Fruit fly (Drosophila melanogaster) whole organism, embryonic: ENCODE results near the gene CG45079.

ENCODE experiments used
- Awh ChIP-seq: fragments of 200-800 bp; sonication (Bioruptor generic); IDR thresholded peaks from 2 replicates; pipeline ENCODE4, ENCODE4 v1.3.6; 2022; ENCODE audit warnings: missing biosample characterization, missing genetic modification characterization
- Bgb ChIP-seq: fragments of 200-800 bp; sonication (Bioruptor generic); IDR thresholded peaks from 2 replicates; pipeline ENCODE4 v1.3.6; 2022; ENCODE audit warnings: missing biosample characterization, missing genetic modification characterization; ENCODE audit not compliant: partially characterized antibody
- CG10462 ChIP-seq: fragments of 200-800 bp; sonication (Bioruptor generic); optimal IDR thresholded peaks from 2 replicates; lab custom pipeline; 2016; ENCODE audit warnings: missing biosample characterization, missing genetic modification characterization
- CG11398 ChIP-seq: fragments of 200-800 bp; sonication (Bioruptor generic); optimal IDR thresholded peaks from 2 replicates; lab custom pipeline; 2016; ENCODE audit warnings: missing biosample characterization, missing genetic modification characterization
- CG11560 ChIP-seq: fragments of 200-800 bp; sonication (Bioruptor generic); IDR thresholded peaks from 3 replicates; pipeline ENCODE4 v1.3.6; 2022; ENCODE audit warnings: missing biosample characterization, missing genetic modification characterization
- CG14014 ChIP-seq: fragments of 200-800 bp; sonication (Bioruptor generic); IDR thresholded peaks from 2 replicates; pipeline ENCODE4 v1.3.6; 2022; ENCODE audit warnings: missing biosample characterization, missing genetic modification characterization
- CG15073 ChIP-seq: fragments of 200-800 bp; sonication (Bioruptor generic); optimal IDR thresholded peaks from 2 replicates; lab custom pipeline; 2016; ENCODE audit warnings: missing biosample characterization, missing genetic modification characterization
- CG16779 ChIP-seq: fragments of 200-800 bp; sonication (Bioruptor generic); IDR thresholded peaks from 2 replicates; pipeline ENCODE4 v1.3.6; 2022; ENCODE audit warnings: missing biosample characterization, missing genetic modification characterization
- CG17829 ChIP-seq: fragments of 200-800 bp; optimal IDR thresholded peaks from 2 replicates; lab custom pipeline; 2019; ENCODE audit warnings: missing biosample characterization, mild to moderate bottlenecking, missing genetic modification characterization, moderate library complexity
- CG18599 ChIP-seq: fragments of 200-800 bp; sonication (Bioruptor generic); optimal IDR thresholded peaks from 3 replicates; lab custom pipeline; 2017; ENCODE audit warnings: missing biosample characterization, missing genetic modification characterization, mild to moderate bottlenecking, moderate library complexity, missing genetic modification reagents
- CG2199 ChIP-seq: fragments of 200-800 bp; sonication (Bioruptor generic); IDR thresholded peaks from 3 replicates; pipeline ENCODE4 v1.3.6; 2022; ENCODE audit warnings: missing biosample characterization, missing genetic modification characterization
- CG31388 ChIP-seq: fragments of 200-800 bp; sonication (Bioruptor generic); optimal IDR thresholded peaks from 2 replicates; lab custom pipeline; 2016; ENCODE audit warnings: missing biosample characterization, missing genetic modification characterization
- CG32767 ChIP-seq: fragments of 200-800 bp; sonication (Bioruptor generic); IDR thresholded peaks from 2 replicates; pipeline ENCODE4 v1.3.6; 2022; ENCODE audit warnings: missing biosample characterization, missing genetic modification characterization
- CG34376 ChIP-seq: fragments of 200-800 bp; sonication (Bioruptor generic); optimal IDR thresholded peaks from 2 replicates; lab custom pipeline; 2018; ENCODE audit warnings: missing biosample characterization, mild to moderate bottlenecking, missing genetic modification characterization
- CG4328 ChIP-seq: fragments of 200-800 bp; sonication (Bioruptor generic); optimal IDR thresholded peaks from 3 replicates; lab custom pipeline; 2017; ENCODE audit warnings: missing biosample characterization, missing genetic modification reagents, missing genetic modification characterization
- CG4730 ChIP-seq: fragments of 200-800 bp; sonication (Bioruptor generic); IDR thresholded peaks from 2 replicates; pipeline ENCODE4 v1.3.6; 2022; ENCODE audit warnings: missing biosample characterization, missing genetic modification characterization
- CG5180 ChIP-seq: fragments of 200-800 bp; sonication (Bioruptor generic); optimal IDR thresholded peaks from 3 replicates; lab custom pipeline; 2017; ENCODE audit warnings: missing biosample characterization, missing genetic modification characterization, mild to moderate bottlenecking, moderate library complexity, missing genetic modification reagents
- CG6813 ChIP-seq: fragments of 200-800 bp; sonication (Bioruptor generic); optimal IDR thresholded peaks from 2 replicates; lab custom pipeline; 2017; ENCODE audit warnings: missing biosample characterization, missing genetic modification characterization, mild to moderate bottlenecking, moderate library complexity, missing genetic modification reagents
- CG8388 ChIP-seq: fragments of 200-800 bp; sonication (Bioruptor generic); optimal IDR thresholded peaks from 2 replicates; lab custom pipeline; 2019; ENCODE audit warnings: missing biosample characterization, mild to moderate bottlenecking, missing genetic modification characterization, moderate library complexity
- CG8944 ChIP-seq: fragments of 200-800 bp; sonication (Bioruptor generic); optimal IDR thresholded peaks from 3 replicates; lab custom pipeline; 2016; ENCODE audit warnings: missing biosample characterization, missing genetic modification characterization
- CG9932 ChIP-seq: fragments of 200-800 bp; sonication (Bioruptor generic); IDR thresholded peaks from 2 replicates; pipeline ENCODE4 v1.3.6; 2022; ENCODE audit warnings: missing biosample characterization, missing genetic modification characterization
- D19B ChIP-seq: fragments of 200-800 bp; sonication (Bioruptor generic); optimal IDR thresholded peaks from 2 replicates; lab custom pipeline; 2017; ENCODE audit warnings: missing biosample characterization, mild to moderate bottlenecking, missing genetic modification characterization
- H2.0 ChIP-seq: fragments of 200-800 bp; sonication (Bioruptor generic); IDR thresholded peaks from 2 replicates; pipeline ENCODE4 v1.3.6; 2022; ENCODE audit warnings: missing biosample characterization, missing genetic modification characterization
- HLH54F ChIP-seq: fragments of 200-800 bp; sonication (Bioruptor generic); optimal IDR thresholded peaks from 3 replicates; lab custom pipeline; 2016; ENCODE audit warnings: missing biosample characterization, missing genetic modification characterization
- Hmx ChIP-seq: fragments of 200-800 bp; sonication (Bioruptor generic); optimal IDR thresholded peaks from 2 replicates; lab custom pipeline; 2016; ENCODE audit warnings: missing biosample characterization, missing genetic modification characterization
- Lim3 ChIP-seq: fragments of 200-800 bp; sonication (Bioruptor generic); IDR thresholded peaks from 2 replicates; pipeline ENCODE4 v1.3.6; 2022; ENCODE audit warnings: missing biosample characterization, missing genetic modification characterization
- NC2α ChIP-seq: fragments of 200-800 bp; sonication (Bioruptor generic); optimal IDR thresholded peaks from 2 replicates; lab custom pipeline; 2016; ENCODE audit warnings: missing biosample characterization, missing genetic modification characterization
- Sox100B ChIP-seq: fragments of 200-800 bp; sonication (Bioruptor generic); optimal IDR thresholded peaks from 3 replicates; lab custom pipeline; 2018; ENCODE audit warnings: missing biosample characterization, mild to moderate bottlenecking, missing genetic modification characterization
- ac ChIP-seq: fragments of 200-800 bp; sonication (Bioruptor generic); optimal IDR thresholded peaks from 3 replicates; lab custom pipeline; 2017; ENCODE audit warnings: missing biosample characterization, mild to moderate bottlenecking, missing genetic modification characterization
- bbx ChIP-seq: fragments of 200-800 bp; sonication (Bioruptor generic); IDR thresholded peaks from 2 replicates; pipeline ENCODE4 v1.3.6; 2022; ENCODE audit warnings: missing biosample characterization, missing genetic modification characterization; ENCODE audit not compliant: partially characterized antibody
- bcd ChIP-seq: fragments of 200-800 bp; sonication (Bioruptor generic); optimal IDR thresholded peaks from 2 replicates; lab custom pipeline; 2017; ENCODE audit warnings: missing biosample characterization, mild to moderate bottlenecking, missing genetic modification characterization
- bowl ChIP-seq: fragments of 200-800 bp; sonication (Bioruptor generic); IDR thresholded peaks from 2 replicates; pipeline ENCODE4 v1.3.6; 2022; ENCODE audit warnings: missing biosample characterization, missing genetic modification characterization
- croc ChIP-seq: fragments of 200-800 bp; sonication (Bioruptor generic); conservative IDR thresholded peaks from 3 replicates; pipeline ENCODE4 v1.3.6; 2022; ENCODE audit warnings: missing biosample characterization, missing genetic modification characterization
- crp ChIP-seq, 2 experiments: fragments of 200-800 bp; sonication (Bioruptor generic); optimal IDR thresholded peaks; 2 replicates in 1 of 2; 3 replicates in 1 of 2; lab custom pipeline; 2017; ENCODE audit warnings: missing biosample characterization in 2 of 2, missing genetic modification characterization in 2 of 2, mild to moderate bottlenecking in 1 of 2, moderate library complexity in 1 of 2
- dati ChIP-seq: fragments of 200-800 bp; sonication (Bioruptor generic); IDR thresholded peaks from 2 replicates; pipeline ENCODE4 v1.3.6; 2022; ENCODE audit warnings: missing biosample characterization, missing genetic modification characterization
- eyg ChIP-seq: fragments of 200-800 bp; sonication (Bioruptor generic); optimal IDR thresholded peaks from 3 replicates; lab custom pipeline; 2016; ENCODE audit warnings: missing biosample characterization, missing genetic modification characterization
- fd64A ChIP-seq: fragments of 200-800 bp; sonication (Bioruptor generic); optimal IDR thresholded peaks from 3 replicates; lab custom pipeline; 2018; ENCODE audit warnings: missing biosample characterization, mild to moderate bottlenecking, missing genetic modification characterization
- h ChIP-seq: fragments of >200 bp; optimal IDR thresholded peaks from 2 replicates; lab custom pipeline; 2017
- hkb ChIP-seq, 2 experiments: fragments of 200-800 bp in 1 of 2; fragments of >200 bp in 1 of 2; sonication (Bioruptor generic) in 1 of 2; IDR thresholded peaks in 1 of 2; optimal IDR thresholded peaks in 1 of 2; 2 replicates each; pipeline versions ENCODE4 v1.3.6 to Lab custom; 2017 to 2022; ENCODE audit warnings: missing biosample characterization in 1 of 2, missing genetic modification characterization in 1 of 2
- insv ChIP-seq, 2 experiments: fragments of 200-800 bp; sonication (Bioruptor generic); optimal IDR thresholded peaks; 3 replicates each; lab custom pipeline; 2016 to 2018; ENCODE audit warnings: missing biosample characterization in 2 of 2, missing genetic modification characterization in 2 of 2
- jigr1 ChIP-seq: fragments of 200-800 bp; sonication (Bioruptor generic); IDR thresholded peaks from 3 replicates; pipeline ENCODE4 v1.3.6; 2022; ENCODE audit warnings: missing biosample characterization, missing genetic modification characterization
- jumu ChIP-seq: fragments of 200-800 bp; sonication (Bioruptor generic); optimal IDR thresholded peaks from 3 replicates; lab custom pipeline; 2016; ENCODE audit warnings: missing biosample characterization, missing genetic modification characterization
- kni ChIP-seq: fragments of 200-800 bp; sonication (Bioruptor generic); optimal IDR thresholded peaks from 3 replicates; lab custom pipeline; 2017; ENCODE audit warnings: mild to moderate bottlenecking, missing biosample characterization, missing genetic modification reagents, missing genetic modification characterization
- lola ChIP-seq, 3 experiments: fragments of >200 bp in 2 of 3; fragments of 200-800 bp in 1 of 3; sonication (Bioruptor generic) in 1 of 3; optimal IDR thresholded peaks; 2 replicates each; lab custom pipeline; 2017 to 2019; ENCODE audit warnings: missing biosample characterization in 3 of 3, missing genetic modification characterization in 3 of 3, mild to moderate bottlenecking in 1 of 3, moderate library complexity in 1 of 3
- luna ChIP-seq: fragments of 200-800 bp; sonication (Bioruptor generic); optimal IDR thresholded peaks from 2 replicates; lab custom pipeline; 2016; ENCODE audit warnings: missing biosample characterization, missing genetic modification characterization
- p53 ChIP-seq: fragments of 200-800 bp; sonication (Bioruptor generic); optimal IDR thresholded peaks from 2 replicates; lab custom pipeline; 2016; ENCODE audit warnings: missing biosample characterization, missing genetic modification characterization
- slp2 ChIP-seq: fragments of 200-800 bp; sonication (Bioruptor generic); optimal IDR thresholded peaks from 2 replicates; lab custom pipeline; 2016; ENCODE audit warnings: missing biosample characterization, missing genetic modification characterization
- sob ChIP-seq: fragments of 200-800 bp; sonication (Bioruptor generic); IDR thresholded peaks from 2 replicates; pipeline ENCODE4 v1.3.6; 2022; ENCODE audit warnings: missing biosample characterization, missing genetic modification characterization
- tio ChIP-seq: fragments of 200-800 bp; sonication (Bioruptor generic); optimal IDR thresholded peaks from 2 replicates; lab custom pipeline; 2017; ENCODE audit warnings: missing biosample characterization, missing genetic modification characterization, inconsistent platforms
- twi ChIP-seq: fragments of 200-800 bp; optimal IDR thresholded peaks from 2 replicates; lab custom pipeline; 2019; ENCODE audit warnings: missing biosample characterization, mild to moderate bottlenecking, missing genetic modification characterization, moderate library complexity
- wek ChIP-seq: fragments of 200-800 bp; sonication (Bioruptor generic); optimal IDR thresholded peaks from 3 replicates; lab custom pipeline; 2018; ENCODE audit warnings: missing biosample characterization, mild to moderate bottlenecking, missing genetic modification characterization, moderate library complexity

The CG45079 gene

dm6 chr3R:17077968-17078417, 46.3 kb upstream of the CG45079 start (continued):
- TF ChIP-seq twi (tag; lab: Kevin White, UChicago) (peak; percentile 84), CG10462 (no peak), sob (GFP tag; lab: Robert Waterston, UW) (peak; percentile 58), CG32767 (GFP tag; lab: Robert Waterston, UW) (no peak), bcd (GFP tag; lab: Kevin White, UChicago) (no peak), kni (GFP tag; lab: Kevin White, UChicago) (peak; percentile 39), CG5180 (GFP tag; lab: Kevin White, UChicago) (no peak), CG4730 (no peak), CG4328 (GFP tag; lab: Kevin White, UChicago) (no peak), p53 (GFP tag; lab: Kevin White, UChicago) (no peak), h (lab: Kevin White, UChicago) (no peak), Sox100B (GFP tag; lab: Kevin White, UChicago) (no peak), CG31388 (GFP tag; lab: Kevin White, UChicago) (no peak), CG34376 (GFP tag; lab: Kevin White, UChicago) (peak; percentile 80), Awh (no peak), CG11398 (GFP tag; lab: Kevin White, UChicago) (no peak), NC2α (GFP tag; lab: Kevin White, UChicago) (no peak), luna (GFP tag; lab: Kevin White, UChicago) (no peak), tio (GFP tag; lab: Kevin White, UChicago) (no peak), HLH54F (GFP tag; lab: Kevin White, UChicago) (no peak), dati (GFP tag; lab: Robert Waterston, UW) (no peak), ac (GFP tag; lab: Kevin White, UChicago) (no peak), wek (GFP tag; lab: Kevin White, UChicago) (no peak), bowl (GFP tag; lab: Robert Waterston, UW) (0 out of 2 replicates have a peak, but pooled peaks have one; percentile 31), insv (GFP tag; optimal IDR thresholded peaks at IDR 0.05; lab: Kevin White, UChicago) (no peak), CG8944 (no peak), hkb (optimal IDR thresholded peaks at IDR 0.05; lab: Kevin White, UChicago) (no peak), hkb (GFP tag; IDR thresholded peaks at IDR 0.05; lab: Robert Waterston, UW) (no peak), fd64A (GFP tag; lab: Kevin White, UChicago) (no peak), slp2 (GFP tag; lab: Kevin White, UChicago) (no peak), bbx (GFP tag; lab: Robert Waterston, UW) (0 out of 2 replicates have a peak, but pooled peaks have one; percentile 29), CG14014 (no peak; the same call in 1 of the 2 replicates), Hmx (no peak), H2.0 (GFP tag; lab: Robert Waterston, UW) (no peak), D19B (GFP tag; lab: Kevin White, UChicago) (no peak), CG9932 (GFP tag; lab: Robert Waterston, UW) (peak; percentile 47), jigr1 (no peak), CG15073 (GFP tag; lab: Kevin White, UChicago) (no peak), eyg (GFP tag; lab: Kevin White, UChicago) (no peak), CG2199 (GFP tag; lab: Robert Waterston, UW) (peak; percentile 71; the same call in 1 of the 3 replicates), Bgb (GFP tag; lab: Robert Waterston, UW) (peak; percentile 51; the same call in 1 of the 2 replicates), croc (no peak), crp (GFP tag; optimal IDR thresholded peaks at IDR 0.05; lab: Kevin White, UChicago) (peak in 1 of 2 experiments; percentile 51), jumu (GFP tag; lab: Kevin White, UChicago) (no peak), CG6813 (peak; percentile 3), CG17829 (tag; lab: Kevin White, UChicago) (peak; percentile 18), Lim3 (no peak), lola (GFP tag; optimal IDR thresholded peaks at IDR 0.05; lab: Kevin White, UChicago) (no peak), CG16779 (no peak), CG18599 (GFP tag; lab: Kevin White, UChicago) (no peak), CG11560 (tag; lab: Robert Waterston, UW) (no peak), CG8388 (GFP tag; lab: Kevin White, UChicago) (no peak)
